Fruit fly (Drosophila melanogaster) whole organism, embryonic: ENCODE data around the gene Ac78C.

Experiments
- Atf-2 ChIP-seq: fragments of 200-800 bp; sonication (Bioruptor generic); optimal IDR thresholded peaks from 2 replicates; lab custom pipeline; 2016; ENCODE audit warnings: missing biosample characterization, missing genetic modification characterization
- BEAF-32 ChIP-seq: fragments of 200-800 bp; sonication (Bioruptor generic); optimal IDR thresholded peaks from 3 replicates; lab custom pipeline; 2017; ENCODE audit warnings: missing biosample characterization, missing genetic modification characterization, mild to moderate bottlenecking, moderate library complexity, missing genetic modification reagents
- Blimp-1 ChIP-seq: fragments of 200-800 bp; sonication (Bioruptor generic); optimal IDR thresholded peaks from 3 replicates; lab custom pipeline; 2018; ENCODE audit warnings: missing biosample characterization, missing genetic modification characterization, mild to moderate bottlenecking, moderate library complexity, missing genetic modification reagents
- BtbVII ChIP-seq: fragments of 200-800 bp; sonication (Bioruptor generic); optimal IDR thresholded peaks from 3 replicates; lab custom pipeline; 2017; ENCODE audit warnings: missing biosample characterization, mild to moderate bottlenecking, missing genetic modification characterization
- CG10979 ChIP-seq: fragments of 200-800 bp; sonication (Bioruptor generic); optimal IDR thresholded peaks from 2 replicates; lab custom pipeline; 2018; ENCODE audit warnings: missing biosample characterization, mild to moderate bottlenecking, missing genetic modification characterization, moderate library complexity
- CG11093 ChIP-seq: fragments of 200-800 bp; sonication (Bioruptor generic); IDR thresholded peaks from 3 replicates; pipeline ENCODE4 v1.3.6; 2022; ENCODE audit warnings: missing biosample characterization, missing genetic modification characterization
- CG11456 ChIP-seq: fragments of 200-800 bp; sonication (Bioruptor generic); IDR thresholded peaks from 3 replicates; pipeline ENCODE4 v1.3.6; 2022; ENCODE audit warnings: missing biosample characterization, missing genetic modification characterization
- CG12659 ChIP-seq: fragments of 200-800 bp; sonication (Bioruptor generic); optimal IDR thresholded peaks from 3 replicates; lab custom pipeline; 2017; ENCODE audit warnings: mild to moderate bottlenecking, missing biosample characterization, missing genetic modification reagents, missing genetic modification characterization
- CG12769 ChIP-seq: fragments of 200-800 bp; sonication (Bioruptor generic); optimal IDR thresholded peaks from 2 replicates; lab custom pipeline; 2019; ENCODE audit warnings: missing biosample characterization, mild to moderate bottlenecking, missing genetic modification characterization, moderate library complexity
- CG13775 ChIP-seq: fragments of 200-800 bp; sonication (Bioruptor generic); optimal IDR thresholded peaks from 3 replicates; lab custom pipeline; 2017; ENCODE audit warnings: missing biosample characterization, mild to moderate bottlenecking, missing genetic modification characterization
- CG16863 ChIP-seq: fragments of 200-800 bp; sonication (Bioruptor generic); optimal IDR thresholded peaks from 3 replicates; lab custom pipeline; 2016; ENCODE audit warnings: missing biosample characterization, missing genetic modification characterization
- CG3065 ChIP-seq: fragments of 200-800 bp; sonication (Bioruptor generic); optimal IDR thresholded peaks from 2 replicates; lab custom pipeline; 2016; ENCODE audit warnings: missing biosample characterization, missing genetic modification characterization
- CG4282 ChIP-seq: fragments of 200-800 bp; sonication (Bioruptor generic); optimal IDR thresholded peaks from 2 replicates; lab custom pipeline; 2016; ENCODE audit warnings: missing biosample characterization, missing genetic modification characterization
- CG4328 ChIP-seq: fragments of 200-800 bp; sonication (Bioruptor generic); optimal IDR thresholded peaks from 3 replicates; lab custom pipeline; 2017; ENCODE audit warnings: missing biosample characterization, missing genetic modification reagents, missing genetic modification characterization
- CG43689 ChIP-seq: fragments of 200-800 bp; sonication (Bioruptor generic); IDR thresholded peaks from 2 replicates; pipeline ENCODE4 v1.3.6; 2022; ENCODE audit warnings: missing biosample characterization, missing genetic modification characterization
- CG5953 ChIP-seq: fragments of 200-800 bp; sonication (Bioruptor generic); IDR thresholded peaks from 2 replicates; pipeline ENCODE4 v1.3.6; 2022; ENCODE audit warnings: missing biosample characterization, missing genetic modification characterization
- CG6272 ChIP-seq: fragments of 200-800 bp; sonication (Bioruptor generic); IDR thresholded peaks from 2 replicates; pipeline ENCODE4 v1.3.6; 2022; ENCODE audit warnings: missing biosample characterization, missing genetic modification characterization
- CTCF ChIP-seq: fragments of 200-800 bp; sonication (Bioruptor generic); optimal IDR thresholded peaks from 2 replicates; lab custom pipeline; 2017; ENCODE audit warnings: missing biosample characterization, mild to moderate bottlenecking, missing genetic modification characterization, moderate library complexity
- Camta ChIP-seq: fragments of 200-800 bp; sonication (Bioruptor generic); optimal IDR thresholded peaks from 2 replicates; lab custom pipeline; 2016; ENCODE audit warnings: missing biosample characterization, missing genetic modification characterization
- Dbx ChIP-seq: fragments of 200-800 bp; sonication (Bioruptor generic); IDR thresholded peaks from 3 replicates; pipeline ENCODE4 v1.3.6; 2022; ENCODE audit warnings: missing biosample characterization, missing genetic modification characterization
- Doc2 ChIP-seq: fragments of 200-800 bp; sonication (Bioruptor generic); IDR thresholded peaks from 2 replicates; pipeline ENCODE4 v1.3.6; 2022; ENCODE audit warnings: missing biosample characterization, missing genetic modification characterization
- H15 ChIP-seq: fragments of 200-800 bp; sonication (Bioruptor generic); IDR thresholded peaks from 3 replicates; pipeline ENCODE4 v1.3.6; 2022; ENCODE audit warnings: missing biosample characterization, missing genetic modification characterization
- H2.0 ChIP-seq: fragments of 200-800 bp; sonication (Bioruptor generic); IDR thresholded peaks from 2 replicates; pipeline ENCODE4 v1.3.6; 2022; ENCODE audit warnings: missing biosample characterization, missing genetic modification characterization
- HLH4C ChIP-seq: fragments of 200-800 bp; sonication (Bioruptor generic); IDR thresholded peaks from 3 replicates; pipeline ENCODE4 v1.3.6; 2022; ENCODE audit warnings: missing biosample characterization, missing genetic modification characterization; ENCODE audit not compliant: partially characterized antibody
- Jarid2 ChIP-seq: fragments of 200-800 bp; sonication (Bioruptor generic); optimal IDR thresholded peaks from 3 replicates; lab custom pipeline; 2017; ENCODE audit warnings: mild to moderate bottlenecking, missing biosample characterization, missing genetic modification reagents, missing genetic modification characterization
- Kr ChIP-seq: fragments of 200-800 bp; sonication (Bioruptor generic); optimal IDR thresholded peaks from 2 replicates; lab custom pipeline; 2017; ENCODE audit warnings: missing biosample characterization, mild to moderate bottlenecking, missing genetic modification characterization
- Nf-YC ChIP-seq: fragments of 200-800 bp; optimal IDR thresholded peaks from 3 replicates; lab custom pipeline; 2019; ENCODE audit warnings: missing biosample characterization, mild to moderate bottlenecking, missing genetic modification characterization, moderate library complexity
- Oli ChIP-seq: fragments of 200-800 bp; sonication (Bioruptor generic); optimal IDR thresholded peaks from 2 replicates; lab custom pipeline; 2018; ENCODE audit warnings: missing biosample characterization, mild to moderate bottlenecking, missing genetic modification characterization, moderate library complexity
- Sin3A ChIP-seq: fragments of >200 bp; optimal IDR thresholded peaks from 2 replicates; lab custom pipeline; 2018
- Sox100B ChIP-seq: fragments of 200-800 bp; sonication (Bioruptor generic); optimal IDR thresholded peaks from 3 replicates; lab custom pipeline; 2018; ENCODE audit warnings: missing biosample characterization, mild to moderate bottlenecking, missing genetic modification characterization
- Vsx1 ChIP-seq: fragments of 200-800 bp; sonication (Bioruptor generic); optimal IDR thresholded peaks from 2 replicates; lab custom pipeline; 2017; ENCODE audit warnings: missing biosample characterization, mild to moderate bottlenecking, missing genetic modification characterization, missing genetic modification reagents
- al ChIP-seq: fragments of 200-800 bp; sonication (Bioruptor generic); IDR thresholded peaks from 2 replicates; pipeline ENCODE4 v1.3.6; 2022; ENCODE audit warnings: missing biosample characterization, missing genetic modification characterization
- amos ChIP-seq: fragments of 200-800 bp; sonication (Bioruptor generic); IDR thresholded peaks from 2 replicates; pipeline ENCODE4 v1.3.6; 2022; ENCODE audit warnings: missing biosample characterization, missing genetic modification characterization; ENCODE audit not compliant: partially characterized antibody
- bbx ChIP-seq: fragments of 200-800 bp; sonication (Bioruptor generic); IDR thresholded peaks from 2 replicates; pipeline ENCODE4 v1.3.6; 2022; ENCODE audit warnings: missing biosample characterization, missing genetic modification characterization; ENCODE audit not compliant: partially characterized antibody
- bsh ChIP-seq, 2 experiments: fragments of 200-800 bp; sonication (Bioruptor generic); optimal IDR thresholded peaks; 2 replicates each; lab custom pipeline; 2017 to 2018; ENCODE audit warnings: mild to moderate bottlenecking in 2 of 2, missing biosample characterization in 2 of 2, missing genetic modification characterization in 2 of 2, moderate library complexity in 1 of 2
- cas ChIP-seq: fragments of 200-800 bp; sonication (Bioruptor generic); IDR thresholded peaks from 2 replicates; pipeline ENCODE4 v1.3.6; 2022; ENCODE audit warnings: missing biosample characterization, missing genetic modification characterization
- da ChIP-seq: fragments of 200-800 bp; sonication (Bioruptor generic); optimal IDR thresholded peaks from 2 replicates; lab custom pipeline; 2016; ENCODE audit warnings: missing biosample characterization, missing genetic modification characterization
- dysf ChIP-seq: fragments of 200-800 bp; sonication (Bioruptor generic); IDR thresholded peaks from 3 replicates; pipeline ENCODE4 v1.3.6; 2022; ENCODE audit warnings: missing biosample characterization, missing genetic modification characterization
- gem ChIP-seq: fragments of 200-800 bp; sonication (Bioruptor generic); optimal IDR thresholded peaks from 2 replicates; lab custom pipeline; 2019; ENCODE audit warnings: missing biosample characterization, mild to moderate bottlenecking, missing genetic modification characterization, moderate library complexity
- grau ChIP-seq: fragments of 200-800 bp; optimal IDR thresholded peaks from 3 replicates; lab custom pipeline; 2019; ENCODE audit warnings: missing biosample characterization, mild to moderate bottlenecking, missing genetic modification characterization, moderate library complexity
- mam ChIP-seq: fragments of 200-800 bp; sonication (Bioruptor generic); optimal IDR thresholded peaks from 3 replicates; lab custom pipeline; 2016; ENCODE audit warnings: missing biosample characterization, missing genetic modification characterization
- pfk ChIP-seq: fragments of 200-800 bp; sonication (Bioruptor generic); optimal IDR thresholded peaks from 2 replicates; lab custom pipeline; 2018; ENCODE audit warnings: missing biosample characterization, mild to moderate bottlenecking, missing genetic modification characterization, moderate library complexity
- pita ChIP-seq: fragments of 200-800 bp; sonication (Bioruptor generic); optimal IDR thresholded peaks from 2 replicates; lab custom pipeline; 2017; ENCODE audit warnings: missing biosample characterization, mild to moderate bottlenecking, missing genetic modification characterization
- sens-2 ChIP-seq: fragments of 200-800 bp; sonication (Bioruptor generic); IDR thresholded peaks from 2 replicates; pipeline ENCODE4 v1.3.6; 2022; ENCODE audit warnings: missing biosample characterization, missing genetic modification characterization
- so ChIP-seq: fragments of 200-800 bp; sonication (Bioruptor generic); IDR thresholded peaks from 3 replicates; pipeline ENCODE4 v1.3.6; 2022; ENCODE audit warnings: missing biosample characterization, missing genetic modification characterization
- ttk ChIP-seq: fragments of 200-800 bp; sonication (Bioruptor generic); IDR thresholded peaks from 2 replicates; pipeline ENCODE4 v2.1.2; 2022; ENCODE audit warnings: missing biosample characterization, missing genetic modification characterization
- tup ChIP-seq: fragments of 200-800 bp; sonication (Bioruptor generic); optimal IDR thresholded peaks from 2 replicates; lab custom pipeline; 2016; ENCODE audit warnings: missing biosample characterization, mild to moderate bottlenecking, missing genetic modification characterization, moderate library complexity
- tx ChIP-seq: fragments of 200-800 bp; sonication (Bioruptor generic); optimal IDR thresholded peaks from 2 replicates; lab custom pipeline; 2016; ENCODE audit warnings: missing biosample characterization, missing genetic modification characterization
- vfl ChIP-seq: fragments of 200-800 bp; sonication (Bioruptor generic); optimal IDR thresholded peaks from 2 replicates; lab custom pipeline; 2016; ENCODE audit warnings: missing biosample characterization, missing genetic modification characterization
- vnd ChIP-seq: fragments of 200-800 bp; sonication (Bioruptor generic); IDR thresholded peaks from 3 replicates; pipeline ENCODE4 v1.3.6; 2022; ENCODE audit warnings: missing biosample characterization, missing genetic modification characterization; ENCODE audit not compliant: partially characterized antibody
- z ChIP-seq: fragments of 200-800 bp; sonication (Bioruptor generic); IDR thresholded peaks from 3 replicates; pipeline ENCODE4 v1.3.6; 2022; ENCODE audit warnings: missing biosample characterization, missing genetic modification characterization
- zfh2 ChIP-seq: fragments of 200-800 bp; sonication (Bioruptor generic); optimal IDR thresholded peaks from 2 replicates; lab custom pipeline; 2016; ENCODE audit warnings: missing biosample characterization, missing genetic modification characterization

Gene Ac78C

dm6 chr3L:21130839-21131410 lies 40.8 kb downstream of the Ac78C start, which contains the start of gene ko (continued):
- TF ChIP-seq H2.0, result no peak
- TF ChIP-seq Jarid2 (GFP tag; lab: Kevin White, UChicago), result peak; percentile 66
- TF ChIP-seq Vsx1 (GFP tag; lab: Kevin White, UChicago), result no peak
- TF ChIP-seq HLH4C, result no peak
- TF ChIP-seq Camta (GFP tag; lab: Kevin White, UChicago), result no peak
- TF ChIP-seq CG6272 (GFP tag; lab: Robert Waterston, UW), result no peak
- no peak for TF ChIP-seq CG12659
- TF ChIP-seq amos (GFP tag; lab: Robert Waterston, UW), result no peak
- no peak for TF ChIP-seq Oli (tag; lab: Kevin White, UChicago)
- TF ChIP-seq Kr (GFP tag; lab: Kevin White, UChicago), result peak; percentile 14
- TF ChIP-seq Dbx, result no peak
- no peak for TF ChIP-seq Sox100B (GFP tag; lab: Kevin White, UChicago)
- no peak for TF ChIP-seq al (GFP tag; lab: Robert Waterston, UW)
- no peak for TF ChIP-seq ttk (GFP tag; lab: Robert Waterston, UW)
- no peak for TF ChIP-seq grau (tag; lab: Kevin White, UChicago)
- no peak for TF ChIP-seq tup (GFP tag; lab: Kevin White, UChicago)
- TF ChIP-seq CG11093, result no peak
- no peak for TF ChIP-seq H15 (GFP tag; lab: Robert Waterston, UW)
- TF ChIP-seq pfk (GFP tag; lab: Kevin White, UChicago), result no peak
- TF ChIP-seq BEAF-32, result no peak
- TF ChIP-seq Blimp-1 (GFP tag; lab: Kevin White, UChicago), result peak; percentile 65
- no peak for TF ChIP-seq Sin3A (lab: Kevin White, UChicago)
- TF ChIP-seq CG13775 (GFP tag; lab: Kevin White, UChicago), result no peak
- TF ChIP-seq z (GFP tag; lab: Robert Waterston, UW), result no peak
- TF ChIP-seq pita (GFP tag; lab: Kevin White, UChicago), result no peak
- no peak for TF ChIP-seq vnd (GFP tag; lab: Robert Waterston, UW)
- TF ChIP-seq BtbVII, result no peak
- 0 out of 3 replicates have a peak, but pooled peaks have one; percentile 44 for TF ChIP-seq so (GFP tag; lab: Robert Waterston, UW)
- no peak for TF ChIP-seq tx (GFP tag; lab: Kevin White, UChicago)
- no peak for TF ChIP-seq dysf
- TF ChIP-seq CG16863 (GFP tag; lab: Kevin White, UChicago), result peak; percentile 35
- TF ChIP-seq CG43689 (GFP tag; lab: Robert Waterston, UW), result no peak
- peak; percentile 18; the same call in 1 of the 2 replicates for TF ChIP-seq bbx
- no peak for TF ChIP-seq CTCF
- no peak for TF ChIP-seq Doc2 (GFP tag; lab: Robert Waterston, UW)
- TF ChIP-seq CG4282 (GFP tag; lab: Kevin White, UChicago), result no peak
- TF ChIP-seq CG4328 (GFP tag; lab: Kevin White, UChicago), result peak; percentile 5
- peak; percentile 27 for TF ChIP-seq CG12769
- no peak for TF ChIP-seq CG5953 (GFP tag; lab: Robert Waterston, UW)
- no peak for TF ChIP-seq Atf-2 (GFP tag; lab: Kevin White, UChicago)
- TF ChIP-seq sens-2, result no peak
- TF ChIP-seq zfh2 (GFP tag; lab: Kevin White, UChicago), result no peak
- TF ChIP-seq vfl (GFP tag; lab: Kevin White, UChicago), result no peak
- TF ChIP-seq mam (GFP tag; lab: Kevin White, UChicago), result no peak
- TF ChIP-seq cas, result no peak
- TF ChIP-seq CG11456, result no peak
- peak; percentile 3 for TF ChIP-seq CG10979 (tag; lab: Kevin White, UChicago)
- no peak for TF ChIP-seq Nf-YC
- TF ChIP-seq gem (tag; lab: Kevin White, UChicago), result no peak
- no peak for TF ChIP-seq da
- no peak for TF ChIP-seq CG3065 (GFP tag; lab: Kevin White, UChicago)
- TF ChIP-seq bsh (GFP tag; optimal IDR thresholded peaks at IDR 0.05; lab: Kevin White, UChicago), result peak in 1 of 2 experiments; percentile 63
